Worm (Caenorhabditis elegans): Measurements from ENCODE around the gene sri-26.

Gene sri-26

DNA sequence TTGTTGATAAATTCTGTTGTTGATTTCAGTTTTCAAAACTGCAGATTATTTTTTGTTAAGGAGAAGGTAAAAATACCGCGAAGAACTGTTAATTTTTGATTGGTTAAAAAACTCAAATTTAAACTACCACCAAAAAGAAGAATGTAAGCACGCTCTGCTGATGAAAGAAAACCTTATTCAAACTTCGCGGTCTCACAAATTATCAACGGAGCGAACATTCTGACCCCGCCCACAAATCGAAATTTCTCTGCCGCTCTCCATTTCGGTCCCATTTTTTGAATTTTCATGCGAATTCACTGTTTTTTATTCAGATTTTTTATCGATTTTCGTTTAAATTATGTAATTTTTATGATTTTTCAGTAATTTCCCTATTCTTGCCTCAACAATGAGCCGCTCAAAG lies 25.7 kb upstream of the sri-26 start, which contains the start of gene cyn-3 (continued):
- peak; percentile 91 for TF ChIP-seq lin-11 (tag; optimal IDR thresholded peaks at IDR 0.05)
- no peak for TF ChIP-seq peb-1 (tag; optimal IDR thresholded peaks at IDR 0.05)
- no peak for TF ChIP-seq nhr-237 (tag; optimal IDR thresholded peaks at IDR 0.05)
- peak; percentile 87 for TF ChIP-seq snpc-4 (tag; optimal IDR thresholded peaks at IDR 0.05)
- peak; percentile 76 for TF ChIP-seq fos-1 (tag; optimal IDR thresholded peaks at IDR 0.05)
- peak; percentile 41 for TF ChIP-seq R02D3.7 (tag; optimal IDR thresholded peaks at IDR 0.05)
- peak; percentile 30 for TF ChIP-seq ZK546.5 (tag; optimal IDR thresholded peaks at IDR 0.05)
- TF ChIP-seq mbf-1 (tag; optimal IDR thresholded peaks at IDR 0.05): no peak
- peak; percentile 92 for TF ChIP-seq sem-4 (tag; optimal IDR thresholded peaks at IDR 0.05)
- peak; percentile 89 for TF ChIP-seq nhr-129 (tag; optimal IDR thresholded peaks at IDR 0.05)
- no peak for TF ChIP-seq mdl-1 (tag; optimal IDR thresholded peaks at IDR 0.05)
- peak; percentile 82 to 93 for TF ChIP-seq lsy-2 (tag; optimal IDR thresholded peaks at IDR 0.05)
- no peak for TF ChIP-seq lin-39 (tag; optimal IDR thresholded peaks at IDR 0.05)
- no peak for TF ChIP-seq nhr-23 (tag; optimal IDR thresholded peaks at IDR 0.05)

DNA sequence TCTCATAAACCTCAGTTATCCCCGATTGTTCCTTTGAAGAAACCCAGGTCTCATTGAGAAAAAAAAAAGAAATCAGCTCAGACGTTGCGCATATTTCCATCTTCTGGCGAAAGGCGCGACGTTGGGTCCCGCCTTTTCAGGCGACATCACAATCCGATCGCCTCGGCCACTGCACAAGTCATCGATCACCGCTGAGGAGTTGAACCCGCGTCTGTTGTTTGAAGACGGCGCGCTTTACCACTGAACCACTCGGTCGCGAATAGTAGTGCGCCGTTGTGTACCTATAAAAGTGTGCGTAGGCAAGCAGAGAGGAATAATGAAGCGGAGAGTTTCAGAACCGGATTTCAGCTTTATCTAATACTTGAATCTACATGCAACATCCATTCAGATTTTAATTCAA lies 24.4 kb upstream of the sri-26 start, which contains the start of gene Y75B12B.11:
Y75B12B.11 (plus strand) TSS at position 394 of the 400 bp plus-strand sequence.
- peak; percentile 25 to 63 for TF ChIP-seq lsy-2 (tag; optimal IDR thresholded peaks at IDR 0.05)
- no peak for TF ChIP-seq aly-2 (tag; optimal IDR thresholded peaks at IDR 0.05)
- TF ChIP-seq blmp-1 (tag; optimal IDR thresholded peaks at IDR 0.05; ENCODE audit: insufficient read depth): peak; percentile 32
- TF ChIP-seq egl-27 (tag; optimal IDR thresholded peaks at IDR 0.05): peak; percentile 56
- TF ChIP-seq ztf-4 (tag; optimal IDR thresholded peaks at IDR 0.05): peak; percentile 70
- TF ChIP-seq lin-11 (tag; optimal IDR thresholded peaks at IDR 0.05): peak; percentile 66
- TF ChIP-seq elt-1 (tag; optimal IDR thresholded peaks at IDR 0.05): no peak
- peak; percentile 88 for TF ChIP-seq nhr-129 (tag; optimal IDR thresholded peaks at IDR 0.05)
- TF ChIP-seq nhr-237 (tag; optimal IDR thresholded peaks at IDR 0.05): no peak
- peak; percentile 69 for TF ChIP-seq F13H6.1 (tag; optimal IDR thresholded peaks at IDR 0.05)
- no peak for TF ChIP-seq nhr-77 (tag; optimal IDR thresholded peaks at IDR 0.05)
- TF ChIP-seq mab-5 (tag; optimal IDR thresholded peaks at IDR 0.05): peak; percentile 2
- TF ChIP-seq nhr-6 (tag; optimal IDR thresholded peaks at IDR 0.05): no peak
- TF ChIP-seq mbf-1 (tag; optimal IDR thresholded peaks at IDR 0.05): no peak
- peak; percentile 67 for TF ChIP-seq fos-1 (tag; optimal IDR thresholded peaks at IDR 0.05)
- TF ChIP-seq alr-1 (tag; optimal IDR thresholded peaks at IDR 0.05): no peak
- TF ChIP-seq unc-62 (GFP tag; optimal IDR thresholded peaks at IDR 0.05): no peak
- no peak for TF ChIP-seq nhr-25 (tag; optimal IDR thresholded peaks at IDR 0.05)
- no peak for TF ChIP-seq unc-39 (tag; optimal IDR thresholded peaks at IDR 0.05)
- no peak for TF ChIP-seq ceh-82 (tag; optimal IDR thresholded peaks at IDR 0.05)
- no peak for TF ChIP-seq ztf-1 (GFP tag; conservative IDR thresholded peaks at IDR 0.05)
- TF ChIP-seq ZK546.5 (tag; optimal IDR thresholded peaks at IDR 0.05): no peak
- TF ChIP-seq dmd-4 (tag; optimal IDR thresholded peaks at IDR 0.05): no peak
- peak; percentile 62 for TF ChIP-seq C34F6.9 (tag; optimal IDR thresholded peaks at IDR 0.05)
- no peak for TF ChIP-seq ztf-11 (tag; optimal IDR thresholded peaks at IDR 0.05)
- TF ChIP-seq lin-13 (GFP tag; optimal IDR thresholded peaks at IDR 0.05): peak; percentile 76
- peak; percentile 33 for TF ChIP-seq ceh-16 (tag; optimal IDR thresholded peaks at IDR 0.05)
- peak; percentile 82 for TF ChIP-seq crh-2 (tag; optimal IDR thresholded peaks at IDR 0.05)
- no peak for TF ChIP-seq elt-3 (tag; optimal IDR thresholded peaks at IDR 0.05)
- no peak for TF ChIP-seq R02D3.7 (tag; optimal IDR thresholded peaks at IDR 0.05)
- TF ChIP-seq skn-1 (tag; optimal IDR thresholded peaks at IDR 0.05): no peak
- peak; percentile 55 for TF ChIP-seq snpc-4 (tag; optimal IDR thresholded peaks at IDR 0.05)
- TF ChIP-seq ama-1 (optimal IDR thresholded peaks at IDR 0.05): peak; percentile 89
- no peak for TF ChIP-seq mdl-1 (tag; optimal IDR thresholded peaks at IDR 0.05)
- TF ChIP-seq peb-1 (tag; optimal IDR thresholded peaks at IDR 0.05): no peak
- peak; percentile 73 for TF ChIP-seq unc-55 (GFP tag; optimal IDR thresholded peaks at IDR 0.05)
- TF ChIP-seq gmeb-1 (tag; optimal IDR thresholded peaks at IDR 0.05): peak; percentile 76
- TF ChIP-seq nhr-11 (tag; optimal IDR thresholded peaks at IDR 0.05): no peak
- TF ChIP-seq Y55F3AM.14 (GFP tag; optimal IDR thresholded peaks at IDR 0.05): peak; percentile 77
- no peak for TF ChIP-seq nhr-23 (tag; optimal IDR thresholded peaks at IDR 0.05)
- no peak for TF ChIP-seq lin-39 (tag; optimal IDR thresholded peaks at IDR 0.05)
- TF ChIP-seq nhr-10 (tag; optimal IDR thresholded peaks at IDR 0.05): no peak
- TF ChIP-seq zag-1 (tag; optimal IDR thresholded peaks at IDR 0.05): no peak
- TF ChIP-seq sem-4 (tag; optimal IDR thresholded peaks at IDR 0.05): peak; percentile 75
- no peak for TF ChIP-seq nhr-12 (tag; optimal IDR thresholded peaks at IDR 0.05)
- TF ChIP-seq nhr-21 (tag; optimal IDR thresholded peaks at IDR 0.05): peak; percentile 81
- TF ChIP-seq sma-3 (GFP tag; optimal IDR thresholded peaks at IDR 0.05): peak; percentile 80
- TF ChIP-seq sma-9 (GFP tag; optimal IDR thresholded peaks at IDR 0.05): peak; percentile 83
- no peak for TF ChIP-seq sma-9 (tag; optimal IDR thresholded peaks at IDR 0.05)
